Worm (Caenorhabditis elegans) whole organism, early embryonic: ENCODE results near the gene C17H12.3.

Source experiments
- B0310.2 ChIP-seq: sonication (generic microtip); optimal IDR thresholded peaks from 2 replicates; lab custom pipeline; 2016; ENCODE audit warnings: mild to moderate bottlenecking, missing genetic modification characterization, missing compliant biosample characterization
- F13C5.2 ChIP-seq: sonication (generic microtip); optimal IDR thresholded peaks from 2 replicates; lab custom pipeline; 2017; ENCODE audit warnings: mild to moderate bottlenecking, missing genetic modification characterization, inconsistent platforms, missing compliant biosample characterization
- aly-1 ChIP-seq: sonication (generic microtip); optimal IDR thresholded peaks from 2 replicates; lab custom pipeline; 2016; ENCODE audit warnings: missing genetic modification characterization, missing compliant biosample characterization
- ama-1 ChIP-seq: fragments of 150-350 bp; optimal IDR thresholded peaks from 2 replicates; lab custom pipeline; 2014
- ceh-13 ChIP-seq: fragments of 200-800 bp; sonication (Bioruptor generic); optimal IDR thresholded peaks from 2 replicates; lab custom pipeline; 2018; ENCODE audit warnings: mild to moderate bottlenecking, missing genetic modification characterization, missing compliant biosample characterization
- ceh-36 ChIP-seq: sonication (generic microtip); optimal IDR thresholded peaks from 2 replicates; lab custom pipeline; 2016; ENCODE audit warnings: missing genetic modification characterization, inconsistent platforms, missing compliant biosample characterization
- ets-7 ChIP-seq: sonication (generic microtip); optimal IDR thresholded peaks from 2 replicates; lab custom pipeline; 2016; ENCODE audit warnings: missing genotype, missing genetic modification characterization, missing compliant biosample characterization
- flt-1 ChIP-seq: fragments of 200-800 bp; sonication (Bioruptor generic); IDR thresholded peaks from 2 replicates; pipeline ENCODE4 v1.3.6; 2022; ENCODE audit warnings: missing genetic modification characterization, missing compliant biosample characterization
- hmbx-1 ChIP-seq: sonication (generic microtip); optimal IDR thresholded peaks from 2 replicates; lab custom pipeline; 2016; ENCODE audit warnings: mild to moderate bottlenecking, missing genetic modification characterization, missing compliant biosample characterization
- hmg-4 ChIP-seq: fragments of 200-800 bp; sonication (Bioruptor generic); optimal IDR thresholded peaks from 2 replicates; lab custom pipeline; 2018; ENCODE audit warnings: mild to moderate bottlenecking, missing genetic modification characterization, missing compliant biosample characterization
- hnd-1 ChIP-seq: sonication (generic microtip); optimal IDR thresholded peaks from 2 replicates; lab custom pipeline; 2016; ENCODE audit warnings: missing genetic modification characterization, missing compliant biosample characterization
- pes-1 ChIP-seq: fragments of 200-800 bp; sonication (Bioruptor generic); IDR thresholded peaks from 2 replicates; pipeline ENCODE4 v1.3.6; 2022; ENCODE audit warnings: missing genetic modification reagents, missing genetic modification characterization, missing compliant biosample characterization
- scrt-1 ChIP-seq: fragments of 200-800 bp; sonication (Bioruptor generic); IDR thresholded peaks from 2 replicates; pipeline ENCODE4 v1.3.6; 2022; ENCODE audit warnings: missing genetic modification characterization, missing compliant biosample characterization
- sea-1 ChIP-seq: fragments of 200-800 bp; sonication (Bioruptor generic); conservative IDR thresholded peaks from 2 replicates; pipeline ENCODE4 v1.3.6; 2022; ENCODE audit warnings: missing genetic modification characterization, missing compliant biosample characterization
- tbx-11 ChIP-seq: fragments of 200-800 bp; sonication (Bioruptor generic); IDR thresholded peaks from 2 replicates; pipeline ENCODE4 v1.3.6; 2022; ENCODE audit warnings: missing genetic modification characterization, missing compliant biosample characterization
- tbx-37 ChIP-seq: fragments of 200-800 bp; sonication (Bioruptor generic); conservative IDR thresholded peaks from 2 replicates; pipeline ENCODE4 v1.3.6; 2022; ENCODE audit warnings: missing genetic modification reagents, missing genetic modification characterization, missing compliant biosample characterization
- tra-4 ChIP-seq: sonication (generic microtip); optimal IDR thresholded peaks from 2 replicates; lab custom pipeline; 2017; ENCODE audit warnings: missing genetic modification characterization, missing compliant biosample characterization

C17H12.3 gene

DNA sequence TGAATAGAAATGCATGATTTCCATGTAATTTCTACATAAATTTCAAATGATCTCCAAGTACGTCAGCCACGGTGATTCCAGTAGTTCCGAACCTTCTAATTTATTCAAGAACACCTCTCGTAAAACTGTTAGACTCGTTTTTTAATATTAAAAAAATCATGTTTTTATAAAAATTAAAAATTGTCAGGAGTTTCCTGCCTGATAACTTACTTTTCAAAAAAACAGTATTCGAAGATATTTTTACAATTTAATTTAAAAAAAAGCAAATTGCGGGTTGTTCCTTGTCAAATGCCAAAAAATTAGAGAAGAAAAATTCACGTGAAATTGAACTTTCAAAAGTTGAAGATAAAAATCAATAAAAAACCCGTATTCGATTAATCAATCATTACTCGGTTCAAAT, at the start of gene C17H12.3, which contains the start of gene C17H12.12:
C17H12.3 (minus strand) TSS at position 101 of the 400 bp plus-strand sequence.
C17H12.12 (plus strand) TSS at position 396 of the 400 bp plus-strand sequence.
- no peak for TF ChIP-seq hmg-4 (GFP tag; lab: Kevin White, UChicago)
- no peak for TF ChIP-seq tbx-37
- TF ChIP-seq tra-4 (tag; lab: Kevin White, UChicago): no peak
- no peak for TF ChIP-seq ceh-36 (tag; lab: Kevin White, UChicago)
- no peak for TF ChIP-seq hnd-1 (tag; lab: Kevin White, UChicago)
- no peak for TF ChIP-seq sea-1 (GFP tag; lab: Robert Waterston, UW)
- no peak for TF ChIP-seq F13C5.2 (tag; lab: Kevin White, UChicago)
- TF ChIP-seq B0310.2 (tag; lab: Kevin White, UChicago): no peak
- no peak for TF ChIP-seq pes-1 (GFP tag; lab: Robert Waterston, UW)
- TF ChIP-seq tbx-11 (GFP tag; lab: Robert Waterston, UW): no peak
- TF ChIP-seq aly-1 (tag; lab: Kevin White, UChicago): no peak
- no peak for TF ChIP-seq flt-1 (GFP tag; lab: Robert Waterston, UW)
- no peak for TF ChIP-seq hmbx-1

DNA sequence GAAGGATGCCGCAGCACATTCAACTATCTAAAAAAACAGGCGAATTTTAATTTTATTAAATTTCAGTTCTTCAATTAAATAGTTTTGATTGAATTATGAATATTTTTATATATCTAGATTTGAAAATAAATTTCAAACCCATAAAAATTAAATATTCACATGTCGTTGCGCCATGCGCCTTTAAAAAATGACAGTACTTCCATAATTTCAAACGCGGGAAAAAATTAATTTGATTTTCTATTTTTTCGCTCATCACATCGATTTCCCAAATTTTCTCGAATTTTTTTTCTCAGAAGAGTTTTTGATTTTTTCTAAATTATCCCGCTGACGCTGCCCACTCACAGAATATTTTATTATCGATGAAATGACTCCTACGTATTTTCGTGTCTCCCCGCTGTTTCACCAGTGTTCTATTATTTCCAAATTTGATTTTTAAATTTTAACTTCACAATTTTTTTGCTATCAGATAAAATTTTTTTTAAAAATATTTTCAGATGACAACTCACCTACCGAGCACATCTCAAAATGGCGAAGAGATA, 47.1 kb upstream of the C17H12.3 start, which contains the start of gene lip-1:
lip-1 (plus strand) TSS at position 489 of the 539 bp plus-strand sequence.
- TF ChIP-seq B0310.2 (tag; lab: Kevin White, UChicago): no peak
- no peak for TF ChIP-seq ceh-13 (GFP tag; lab: Kevin White, UChicago)

DNA sequence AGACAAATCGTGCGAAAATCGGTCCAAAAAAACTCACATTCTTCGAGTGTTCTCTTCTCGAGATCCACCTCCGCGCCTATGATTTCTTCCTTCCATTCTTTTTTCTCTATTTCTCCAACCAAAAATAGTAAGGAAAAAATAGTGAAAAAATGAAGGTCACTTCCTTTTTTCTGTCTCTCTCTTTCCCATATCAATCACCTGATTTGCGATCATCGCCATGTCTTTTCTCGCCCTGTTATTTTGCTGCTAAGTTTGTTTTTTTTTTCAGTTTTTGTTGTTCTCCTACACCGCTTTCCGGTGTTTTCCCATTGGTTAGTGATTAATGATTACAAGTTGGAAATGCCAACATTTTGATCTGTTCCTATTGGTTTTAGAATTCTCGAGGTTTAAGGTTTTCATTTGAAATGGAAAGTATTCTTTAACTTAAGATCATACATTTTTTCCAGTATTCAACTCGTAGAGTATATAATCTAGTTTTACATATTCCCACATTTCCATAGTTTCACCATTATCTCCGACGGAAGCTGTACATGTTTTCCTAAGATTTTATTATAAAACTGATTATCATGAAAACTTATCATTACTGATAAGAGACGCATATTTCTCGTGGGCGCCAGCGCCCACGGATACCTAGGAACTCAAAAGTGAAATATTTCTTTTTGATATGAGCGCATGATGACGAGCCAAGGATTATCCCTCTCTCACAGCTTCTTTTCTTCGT, 46.3 kb upstream of the C17H12.3 start:
- TF ChIP-seq ama-1 (lab: Kevin White, UChicago) (no peak), tra-4 (tag; lab: Kevin White, UChicago) (no peak), pes-1 (GFP tag; lab: Robert Waterston, UW) (no peak), aly-1 (tag; lab: Kevin White, UChicago) (no peak), hnd-1 (tag; lab: Kevin White, UChicago) (no peak), ceh-36 (tag; lab: Kevin White, UChicago) (no peak), ets-7 (tag; lab: Kevin White, UChicago) (no peak), sea-1 (GFP tag; lab: Robert Waterston, UW) (no peak), ceh-13 (GFP tag; lab: Kevin White, UChicago) (no peak), scrt-1 (GFP tag; lab: Robert Waterston, UW) (no peak), tbx-11 (GFP tag; lab: Robert Waterston, UW) (no peak), hmbx-1 (no peak), B0310.2 (tag; lab: Kevin White, UChicago) (no peak), flt-1 (GFP tag; lab: Robert Waterston, UW) (no peak), hmg-4 (GFP tag; lab: Kevin White, UChicago) (no peak), tbx-37 (no peak), F13C5.2 (tag; lab: Kevin White, UChicago) (no peak)

DNA sequence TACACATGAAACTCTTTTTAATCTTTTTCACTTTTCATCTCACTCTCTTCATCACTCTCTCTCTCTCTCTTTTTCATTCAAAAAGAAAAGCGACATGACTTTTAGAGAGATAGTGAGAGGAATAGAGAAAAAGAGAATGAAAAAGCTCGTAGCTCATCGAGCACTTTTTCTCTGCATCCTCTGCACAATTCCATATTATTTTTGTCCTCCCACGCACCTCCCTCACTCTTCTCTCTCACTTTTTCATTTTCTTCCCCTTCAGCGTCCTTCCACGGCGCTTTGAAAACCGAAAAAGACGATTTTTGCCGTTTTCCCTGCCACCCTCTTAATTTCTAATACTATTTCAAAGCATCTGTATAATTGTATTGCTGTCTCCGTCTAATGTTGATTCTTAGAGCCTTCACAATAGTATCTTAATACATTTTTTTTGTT, 43.7 kb upstream of the C17H12.3 start:
- TF ChIP-seq tbx-11 (GFP tag; lab: Robert Waterston, UW) (no peak), pes-1 (GFP tag; lab: Robert Waterston, UW) (no peak), hnd-1 (tag; lab: Kevin White, UChicago) (no peak), aly-1 (tag; lab: Kevin White, UChicago) (no peak), sea-1 (GFP tag; lab: Robert Waterston, UW) (no peak), B0310.2 (tag; lab: Kevin White, UChicago) (no peak), ceh-36 (tag; lab: Kevin White, UChicago) (no peak), ama-1 (lab: Kevin White, UChicago) (no peak), tra-4 (tag; lab: Kevin White, UChicago) (no peak), flt-1 (GFP tag; lab: Robert Waterston, UW) (no peak), hmbx-1 (no peak)

DNA sequence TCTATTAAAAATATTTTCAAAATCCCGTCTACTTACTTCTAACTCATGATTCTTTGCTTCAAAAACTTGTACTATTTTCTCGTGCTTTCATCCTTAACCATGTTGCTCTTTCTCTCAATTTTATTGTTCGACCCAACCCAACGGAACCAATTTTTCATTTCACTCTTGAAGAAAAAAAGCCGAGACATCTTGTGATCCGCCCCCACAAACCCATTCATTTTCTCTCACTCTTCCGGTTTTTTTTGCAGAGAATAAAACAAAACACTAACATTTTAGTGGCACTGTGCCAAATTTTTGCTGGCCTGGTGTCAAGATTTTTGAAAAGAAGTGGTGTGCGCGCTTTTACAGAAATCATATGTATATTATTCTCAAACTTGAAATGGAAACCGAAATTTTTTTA, 41.3 kb upstream of the C17H12.3 start:
- TF ChIP-seq hmg-4 (GFP tag; lab: Kevin White, UChicago) (no peak), hnd-1 (tag; lab: Kevin White, UChicago) (no peak), B0310.2 (tag; lab: Kevin White, UChicago) (no peak), ama-1 (lab: Kevin White, UChicago) (no peak), ets-7 (tag; lab: Kevin White, UChicago) (no peak), tbx-37 (no peak), F13C5.2 (tag; lab: Kevin White, UChicago) (no peak), aly-1 (tag; lab: Kevin White, UChicago) (no peak), flt-1 (GFP tag; lab: Robert Waterston, UW) (no peak), scrt-1 (GFP tag; lab: Robert Waterston, UW) (no peak), hmbx-1 (no peak)

DNA sequence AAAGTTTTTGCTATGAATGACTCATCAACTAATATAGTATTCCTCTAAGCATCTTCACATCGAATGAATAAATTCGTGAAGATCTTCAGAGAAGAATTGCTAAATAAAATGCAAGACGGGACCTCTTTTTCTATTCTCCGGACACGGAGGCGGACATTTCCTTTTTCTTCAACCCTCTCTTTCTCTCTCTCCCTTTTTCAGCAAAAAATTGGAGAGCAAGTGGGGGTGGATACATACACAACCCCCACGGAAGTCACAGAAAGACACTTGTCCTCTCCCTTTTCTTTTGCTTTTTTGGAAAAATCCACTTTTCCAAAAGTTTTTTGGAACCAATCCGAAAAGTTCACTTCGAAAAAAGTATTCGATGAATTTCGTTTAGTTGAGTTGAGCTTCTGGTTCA, 39.3 kb upstream of the C17H12.3 start:
- TF ChIP-seq hnd-1 (tag; lab: Kevin White, UChicago) (no peak), hmbx-1 (no peak), tbx-11 (GFP tag; lab: Robert Waterston, UW) (no peak), sea-1 (GFP tag; lab: Robert Waterston, UW) (no peak), tra-4 (tag; lab: Kevin White, UChicago) (no peak), scrt-1 (GFP tag; lab: Robert Waterston, UW) (no peak), aly-1 (tag; lab: Kevin White, UChicago) (no peak), pes-1 (GFP tag; lab: Robert Waterston, UW) (no peak), ama-1 (lab: Kevin White, UChicago) (no peak), tbx-37 (no peak), ceh-36 (tag; lab: Kevin White, UChicago) (no peak), ceh-13 (GFP tag; lab: Kevin White, UChicago) (no peak)
